Fruit fly (Drosophila melanogaster): ENCODE data around the gene mthl9.

DNA sequence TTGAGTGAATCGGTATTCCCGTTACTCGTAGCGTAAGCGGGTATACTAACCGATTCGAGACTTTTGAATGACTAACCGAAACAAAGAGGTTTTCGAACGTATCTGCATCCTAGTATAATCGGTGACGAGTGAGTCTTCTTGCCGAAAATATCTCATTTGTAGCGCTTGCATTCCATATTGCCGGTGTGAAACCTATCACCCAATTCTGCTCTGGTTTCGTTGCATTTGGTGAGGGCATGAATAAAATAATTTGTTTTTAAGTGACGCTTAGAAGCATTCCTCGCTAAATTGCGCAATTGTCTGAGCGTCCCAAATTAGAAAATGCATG, 12.1 kb downstream of the mthl9 start:
- TF ChIP-seq dac (GFP tag; optimal IDR thresholded peaks at IDR 0.05) (no peak), CG8119 (GFP tag; IDR thresholded peaks at IDR 0.05) (no peak), Sox102F (GFP tag; optimal IDR thresholded peaks at IDR 0.05) (no peak), CG8632 (GFP tag; optimal IDR thresholded peaks at IDR 0.05) (no peak), CG4318 (GFP tag; optimal IDR thresholded peaks at IDR 0.05) (no peak), CG6163 (GFP tag; IDR thresholded peaks at IDR 0.05) (no peak), Smox (GFP tag; optimal IDR thresholded peaks at IDR 0.05) (no peak), fd85E (GFP tag; optimal IDR thresholded peaks at IDR 0.05) (no peak), pdm3 (GFP tag; optimal IDR thresholded peaks at IDR 0.05) (no peak), CG15336 (GFP tag; IDR thresholded peaks at IDR 0.05) (0 out of 2 replicates have a peak, but pooled peaks have one; percentile 4), CG1621 (tag; optimal IDR thresholded peaks at IDR 0.05) (no peak)
